Fruit fly (Drosophila melanogaster) whole organism, embryonic: ENCODE data around the gene Pebp1.

Experiments used
- CG2202 ChIP-seq: fragments of 200-800 bp; sonication (Bioruptor generic); optimal IDR thresholded peaks from 2 replicates; lab custom pipeline; 2018; ENCODE audit warnings: missing biosample characterization, mild to moderate bottlenecking, missing genetic modification characterization
- CG3847 ChIP-seq: fragments of 200-800 bp; sonication (Bioruptor generic); IDR thresholded peaks from 2 replicates; pipeline ENCODE4 v1.3.6; 2022; ENCODE audit warnings: missing biosample characterization, missing genetic modification characterization
- Kr ChIP-seq: fragments of 200-800 bp; sonication (Bioruptor generic); optimal IDR thresholded peaks from 2 replicates; lab custom pipeline; 2017; ENCODE audit warnings: missing biosample characterization, mild to moderate bottlenecking, missing genetic modification characterization
- Poxn ChIP-seq: fragments of 200-800 bp; sonication (Bioruptor generic); IDR thresholded peaks from 2 replicates; pipeline ENCODE4 v1.3.6; 2022; ENCODE audit warnings: missing biosample characterization, missing genetic modification characterization
- fd3F ChIP-seq: fragments of 200-800 bp; sonication (Bioruptor generic); optimal IDR thresholded peaks from 2 replicates; lab custom pipeline; 2018; ENCODE audit warnings: missing biosample characterization, mild to moderate bottlenecking, missing genetic modification characterization, moderate library complexity
- gem ChIP-seq: fragments of 200-800 bp; sonication (Bioruptor generic); optimal IDR thresholded peaks from 2 replicates; lab custom pipeline; 2019; ENCODE audit warnings: missing biosample characterization, mild to moderate bottlenecking, missing genetic modification characterization, moderate library complexity
- kni ChIP-seq: fragments of 200-800 bp; sonication (Bioruptor generic); optimal IDR thresholded peaks from 3 replicates; lab custom pipeline; 2017; ENCODE audit warnings: mild to moderate bottlenecking, missing biosample characterization, missing genetic modification reagents, missing genetic modification characterization
- sna ChIP-seq: fragments of 200-800 bp; sonication (Bioruptor generic); IDR thresholded peaks from 2 replicates; pipeline ENCODE4 v1.3.6; 2022; ENCODE audit warnings: missing biosample characterization, missing genetic modification characterization; ENCODE audit not compliant: partially characterized antibody

- TF ChIP-seq gem (tag; lab: Kevin White, UChicago) (no peak), fd3F (GFP tag; lab: Kevin White, UChicago) (no peak), Kr (GFP tag; lab: Kevin White, UChicago) (no peak), Poxn (GFP tag; lab: Robert Waterston, UW) (no peak), kni (GFP tag; lab: Kevin White, UChicago) (no peak), CG3847 (no peak), CG2202 (tag; lab: Kevin White, UChicago) (no peak), sna (GFP tag; lab: Robert Waterston, UW) (no peak)
These were observed 41.1 kb upstream of the Pebp1 start, which contains the start of gene pinta for dm6 chr3R:22424602-22425190.
